Fruit fly (Drosophila melanogaster) whole organism, pupa: Measurements from ENCODE around the gene unc80.

ENCODE experiments used
- CG10348 ChIP-seq: fragments of 200-800 bp; sonication (Bioruptor generic); IDR thresholded peaks from 2 replicates; pipeline ENCODE4 v1.3.6; 2022; ENCODE audit warnings: missing biosample characterization, missing genetic modification characterization
- CG12605 ChIP-seq: fragments of 200-800 bp; sonication (Bioruptor generic); IDR thresholded peaks from 2 replicates; pipeline ENCODE4 v1.3.6; 2022; ENCODE audit warnings: missing biosample characterization, missing genetic modification characterization
- CG14655 ChIP-seq: fragments of 200-800 bp; sonication (Bioruptor generic); optimal IDR thresholded peaks from 3 replicates; lab custom pipeline; 2017; ENCODE audit warnings: mild to moderate bottlenecking, missing biosample characterization, missing genetic modification reagents, missing genetic modification characterization
- CG34367 ChIP-seq: fragments of 200-800 bp; sonication (Bioruptor generic); optimal IDR thresholded peaks from 2 replicates; lab custom pipeline; 2018; ENCODE audit warnings: missing biosample characterization, mild to moderate bottlenecking, missing genetic modification characterization

DNA sequence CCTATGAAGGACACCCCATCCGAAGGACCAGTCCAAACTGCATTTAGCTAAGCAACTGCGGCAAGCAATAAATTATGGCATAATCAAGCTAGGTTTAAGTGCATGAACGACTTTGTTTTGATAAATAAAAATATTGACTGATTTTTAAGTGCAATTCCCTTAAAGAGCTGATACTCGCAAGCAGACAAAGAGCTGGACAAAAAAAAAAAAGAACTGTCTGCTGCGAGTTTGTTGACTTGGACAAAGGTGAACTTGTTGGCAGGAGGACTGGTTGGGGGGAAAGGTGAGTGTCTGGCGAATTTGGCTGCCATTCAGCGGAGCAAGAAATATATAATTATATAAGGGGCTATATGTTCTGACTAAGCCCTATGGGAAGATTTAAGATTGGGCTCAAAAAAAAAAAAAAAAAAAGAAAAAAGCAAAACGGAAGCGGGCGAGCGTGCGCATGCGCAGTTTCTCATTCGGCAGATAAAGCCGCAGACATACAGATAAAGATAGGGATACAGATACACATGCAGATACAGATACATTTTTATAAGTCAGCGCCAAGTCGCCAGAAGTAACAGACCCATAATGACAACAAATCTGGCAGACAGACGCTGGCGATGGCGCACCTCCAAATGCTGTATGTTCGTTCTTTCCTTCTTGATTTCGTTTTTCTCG is 30.5 kb downstream of the unc80 start:
- TF ChIP-seq CG34367 (no peak), CG10348 (GFP tag; lab: Robert Waterston, UW) (no peak), CG14655 (GFP tag; lab: Kevin White, UChicago) (no peak), CG12605 (no peak)
